Fruit fly (Drosophila melanogaster) whole organism, wandering third instar larva: ENCODE measurements around the gene Nuak.

Experiments
- Hnf4 ChIP-seq: fragments of 200-800 bp; sonication (Bioruptor generic); optimal IDR thresholded peaks from 2 replicates; lab custom pipeline; 2016; ENCODE audit warnings: missing biosample characterization, mild to moderate bottlenecking, missing genetic modification characterization
- Rel ChIP-seq, 2 experiments: fragments of 200-800 bp; sonication (Bioruptor generic) in 1 of 2; optimal IDR thresholded peaks; 2 replicates in 1 of 2; 3 replicates in 1 of 2; lab custom pipeline; 2016 to 2019; ENCODE audit warnings: mild to moderate bottlenecking in 2 of 2, missing biosample characterization in 2 of 2, missing genetic modification characterization in 2 of 2, moderate library complexity in 1 of 2
- h ChIP-seq: fragments of 200-800 bp; sonication (Bioruptor generic); optimal IDR thresholded peaks from 3 replicates; lab custom pipeline; 2016; ENCODE audit warnings: missing biosample characterization, mild to moderate bottlenecking, missing genetic modification characterization
- jim ChIP-seq: fragments of 175-275, 200-325 bp; sonication (Bioruptor generic); optimal IDR thresholded peaks from 2 replicates; lab custom pipeline; 2016; ENCODE audit warnings: missing biosample characterization, mild to moderate bottlenecking, missing genetic modification characterization
- sage ChIP-seq: fragments of 200-800 bp; sonication (Bioruptor generic); optimal IDR thresholded peaks from 2 replicates; lab custom pipeline; 2016; ENCODE audit warnings: missing biosample characterization, mild to moderate bottlenecking, missing genetic modification characterization

dm6 chr3R:10283114-10283513 lies 19.0 kb downstream of the Nuak start:
- TF ChIP-seq h (GFP tag; lab: Kevin White, UChicago) (no peak), jim (GFP tag; lab: Kevin White, UChicago) (no peak), Rel (GFP tag; optimal IDR thresholded peaks at IDR 0.05; lab: Kevin White, UChicago) (no peak), Rel (tag; optimal IDR thresholded peaks at IDR 0.05; lab: Kevin White, UChicago) (no peak), Hnf4 (GFP tag; lab: Kevin White, UChicago) (no peak), sage (no peak)
